Fruit fly (Drosophila melanogaster) whole organism, adult: Measurements from ENCODE around the gene Bicra.

Experiments
- CG11617 ChIP-seq: fragments of 200-800 bp; sonication (Bioruptor generic); optimal IDR thresholded peaks from 2 replicates; lab custom pipeline; 2017; ENCODE audit warnings: mild to moderate bottlenecking, missing biosample characterization, missing genetic modification reagents, missing genetic modification characterization
- CG12768 ChIP-seq: fragments of 200-800 bp; sonication (Bioruptor generic); optimal IDR thresholded peaks from 2 replicates; lab custom pipeline; 2017; ENCODE audit warnings: missing biosample characterization, missing genetic modification characterization, mild to moderate bottlenecking, moderate library complexity, missing genetic modification reagents
- CG14711 ChIP-seq: fragments of 200-800 bp; sonication (Bioruptor generic); optimal IDR thresholded peaks from 2 replicates; lab custom pipeline; 2018; ENCODE audit warnings: missing biosample characterization, mild to moderate bottlenecking, missing genetic modification characterization, moderate library complexity
- CG1620 ChIP-seq: fragments of 200-800 bp; sonication (Bioruptor generic); optimal IDR thresholded peaks from 2 replicates; lab custom pipeline; 2016; ENCODE audit warnings: missing biosample characterization, missing genetic modification characterization
- CG33017 ChIP-seq: fragments of 200-800 bp; sonication (Bioruptor generic); optimal IDR thresholded peaks from 2 replicates; lab custom pipeline; 2018; ENCODE audit warnings: missing biosample characterization, mild to moderate bottlenecking, missing genetic modification characterization, moderate library complexity
- CG5204 ChIP-seq: fragments of 200-800 bp; sonication (Bioruptor generic); optimal IDR thresholded peaks from 2 replicates; lab custom pipeline; 2016; ENCODE audit warnings: missing biosample characterization, missing genetic modification characterization
- CG7045 ChIP-seq: fragments of 200-800 bp; sonication (Bioruptor generic); optimal IDR thresholded peaks from 2 replicates; lab custom pipeline; 2017; ENCODE audit warnings: missing biosample characterization, mild to moderate bottlenecking, missing genetic modification characterization
- CG7101 ChIP-seq: fragments of 200-800 bp; sonication (Bioruptor generic); optimal IDR thresholded peaks from 2 replicates; lab custom pipeline; 2018; ENCODE audit warnings: missing biosample characterization, mild to moderate bottlenecking, missing genetic modification characterization, moderate library complexity
- Clk ChIP-seq: fragments of 200-800 bp; sonication (Bioruptor generic); optimal IDR thresholded peaks from 2 replicates; lab custom pipeline; 2017; ENCODE audit warnings: missing biosample characterization, missing genetic modification characterization
- Crg-1 ChIP-seq: fragments of 200-800 bp; sonication (Bioruptor generic); optimal IDR thresholded peaks from 2 replicates; lab custom pipeline; 2016; ENCODE audit warnings: missing biosample characterization, missing genetic modification characterization
- Hr96 ChIP-seq: fragments of 200-800 bp; sonication (Bioruptor generic); optimal IDR thresholded peaks from 2 replicates; lab custom pipeline; 2016; ENCODE audit warnings: missing biosample characterization, missing genetic modification characterization
- Mnt ChIP-seq: fragments of 200-800 bp; sonication (Bioruptor generic); optimal IDR thresholded peaks from 2 replicates; lab custom pipeline; 2016; ENCODE audit warnings: missing biosample characterization, mild to moderate bottlenecking, missing genetic modification characterization
- bab1 ChIP-seq: fragments of 200-800 bp; sonication (Bioruptor generic); optimal IDR thresholded peaks from 3 replicates; lab custom pipeline; 2019; ENCODE audit warnings: missing biosample characterization, mild to moderate bottlenecking, missing genetic modification characterization, moderate library complexity
- cic ChIP-seq: fragments of 200-800 bp; sonication (Bioruptor generic); optimal IDR thresholded peaks from 2 replicates; lab custom pipeline; 2017; ENCODE audit warnings: missing biosample characterization, mild to moderate bottlenecking, missing genetic modification characterization, moderate library complexity
- cnc ChIP-seq, 2 experiments: fragments of >200 bp; optimal IDR thresholded peaks; 2 replicates each; lab custom pipeline; 2017
- kay ChIP-seq: fragments of 200-800 bp; sonication (Bioruptor generic); peaks from one replicate; lab custom pipeline; 2016; ENCODE audit warnings: missing biosample characterization, missing genetic modification characterization, borderline replicate concordance
- ovo ChIP-seq: fragments of 200-800 bp; sonication (Bioruptor generic); optimal IDR thresholded peaks from 2 replicates; lab custom pipeline; 2016; ENCODE audit warnings: missing biosample characterization, missing genetic modification characterization
- pad ChIP-seq: fragments of 200-800 bp; sonication (Bioruptor generic); optimal IDR thresholded peaks from 3 replicates; lab custom pipeline; 2017; ENCODE audit warnings: missing biosample characterization, missing genetic modification characterization, mild to moderate bottlenecking, moderate library complexity, missing genetic modification reagents
- tj ChIP-seq: fragments of 200-800 bp; sonication (Bioruptor generic); optimal IDR thresholded peaks from 3 replicates; lab custom pipeline; 2017; ENCODE audit warnings: missing biosample characterization, mild to moderate bottlenecking, missing genetic modification characterization, moderate library complexity
- toe ChIP-seq: fragments of 200-800 bp; sonication (Bioruptor generic); optimal IDR thresholded peaks from 2 replicates; lab custom pipeline; 2016; ENCODE audit warnings: missing biosample characterization, missing genetic modification characterization

Gene Bicra

DNA sequence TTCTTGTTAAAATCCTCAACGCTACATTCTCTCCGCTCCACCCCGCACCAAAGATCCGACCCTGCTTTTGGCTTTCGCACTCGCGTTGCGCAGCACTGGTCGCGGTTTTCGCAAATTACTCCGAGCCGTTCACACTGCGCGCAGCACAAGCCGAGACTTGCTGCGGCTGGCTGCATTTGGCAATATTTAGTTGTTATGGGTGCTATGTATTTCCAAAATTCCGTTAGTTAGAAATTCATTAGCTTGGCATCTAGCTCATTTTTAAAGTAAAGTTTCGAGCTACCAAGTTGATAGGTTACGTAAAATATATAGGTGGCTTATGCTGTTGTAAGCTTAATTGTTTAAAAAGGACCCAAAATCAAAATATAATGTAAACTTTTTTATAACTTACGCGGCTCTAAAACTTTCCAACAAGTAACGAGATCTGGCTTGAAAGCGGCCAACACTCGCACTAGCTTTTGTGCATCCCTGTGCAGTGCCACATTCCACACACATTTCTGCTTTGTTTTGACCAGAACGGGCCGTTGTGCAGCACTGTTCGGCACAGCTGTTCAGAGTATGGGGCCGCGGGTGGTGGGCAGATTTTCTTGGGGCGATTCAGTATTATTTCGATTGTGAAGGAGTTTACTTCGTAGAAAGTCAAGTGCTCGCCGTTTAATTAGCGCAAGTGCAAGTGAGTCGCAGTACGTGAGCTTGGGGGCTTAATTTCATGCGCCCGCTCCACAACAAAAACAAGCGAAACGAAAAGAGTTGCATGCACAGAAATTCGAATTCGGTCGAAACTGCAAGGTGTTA is 60.2 kb downstream of the Bicra start, which contains the start of the genes yem and Ctl2:
Gene yem (minus strand): TSS at position 63 of the 795 bp plus-strand sequence.
Gene Ctl2 (plus strand): TSS at position 554 of the 795 bp plus-strand sequence.
- TF ChIP-seq Hr96 (GFP tag; lab: Kevin White, UChicago) = peak; percentile 87
- TF ChIP-seq kay (GFP tag; lab: Kevin White, UChicago) = no peak
- peak; percentile 45 for TF ChIP-seq CG33017 (tag; lab: Kevin White, UChicago)
- peak; percentile 84 for TF ChIP-seq Mnt
- peak; percentile 68 for TF ChIP-seq ovo
- TF ChIP-seq cnc (optimal IDR thresholded peaks at IDR 0.05; lab: Kevin White, UChicago) = no peak
- peak; percentile 76 for TF ChIP-seq CG11617 (GFP tag; lab: Kevin White, UChicago)
- peak; percentile 77 for TF ChIP-seq bab1 (GFP tag; lab: Kevin White, UChicago)
- peak; percentile 65 for TF ChIP-seq cic (GFP tag; lab: Kevin White, UChicago)
- peak; percentile 71 for TF ChIP-seq CG7045 (GFP tag; lab: Kevin White, UChicago)
- no peak for TF ChIP-seq CG5204 (GFP tag; lab: Kevin White, UChicago)
- peak; percentile 66 for TF ChIP-seq pad (GFP tag; lab: Kevin White, UChicago)
- TF ChIP-seq tj (GFP tag; lab: Kevin White, UChicago) = peak; percentile 95
- peak; percentile 30 for TF ChIP-seq CG14711 (tag; lab: Kevin White, UChicago)
- TF ChIP-seq CG1620 = peak; percentile 76
- TF ChIP-seq CG12768 (GFP tag; lab: Kevin White, UChicago) = peak; percentile 59
- TF ChIP-seq toe (GFP tag; lab: Kevin White, UChicago) = peak; percentile 92
- TF ChIP-seq CG7101 (tag; lab: Kevin White, UChicago) = peak; percentile 70
- peak; percentile 75 for TF ChIP-seq Crg-1 (GFP tag; lab: Kevin White, UChicago)
- peak; percentile 88 for TF ChIP-seq Clk (GFP tag; lab: Kevin White, UChicago)

DNA sequence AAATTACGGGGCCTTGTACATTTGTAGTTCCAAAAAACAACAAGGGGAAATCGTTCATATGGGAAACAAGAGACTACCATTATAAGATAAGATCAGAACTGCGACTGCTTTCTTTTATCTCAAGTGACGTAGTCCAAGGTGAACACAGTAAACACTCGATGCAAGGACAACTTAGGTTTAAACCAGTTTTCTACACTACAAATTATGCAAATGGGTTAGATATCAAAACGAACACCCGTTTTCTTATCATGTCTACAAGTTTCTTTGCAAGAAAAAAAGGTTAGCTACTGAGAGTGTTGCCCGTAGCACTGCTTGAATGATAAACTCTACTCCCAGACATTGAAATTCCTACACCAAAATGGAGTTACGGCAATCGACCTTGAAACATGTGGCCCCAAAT is 61.3 kb downstream of the Bicra start:
- TF ChIP-seq CG14711 (tag; lab: Kevin White, UChicago) (peak; percentile 72), Hr96 (GFP tag; lab: Kevin White, UChicago) (no peak), pad (GFP tag; lab: Kevin White, UChicago) (peak; percentile 88), CG33017 (tag; lab: Kevin White, UChicago) (peak; percentile 74), CG12768 (GFP tag; lab: Kevin White, UChicago) (no peak), Crg-1 (GFP tag; lab: Kevin White, UChicago) (peak; percentile 23), cic (GFP tag; lab: Kevin White, UChicago) (no peak), CG11617 (GFP tag; lab: Kevin White, UChicago) (peak; percentile 4), ovo (no peak), CG7045 (GFP tag; lab: Kevin White, UChicago) (peak; percentile 16), Mnt (peak; percentile 18), CG5204 (GFP tag; lab: Kevin White, UChicago) (no peak), bab1 (GFP tag; lab: Kevin White, UChicago) (peak; percentile 65), toe (GFP tag; lab: Kevin White, UChicago) (no peak), Clk (GFP tag; lab: Kevin White, UChicago) (no peak), CG7101 (tag; lab: Kevin White, UChicago) (peak; percentile 81), kay (GFP tag; lab: Kevin White, UChicago) (no peak), tj (GFP tag; lab: Kevin White, UChicago) (no peak), cnc (optimal IDR thresholded peaks at IDR 0.05; lab: Kevin White, UChicago) (no peak), CG1620 (no peak)

DNA sequence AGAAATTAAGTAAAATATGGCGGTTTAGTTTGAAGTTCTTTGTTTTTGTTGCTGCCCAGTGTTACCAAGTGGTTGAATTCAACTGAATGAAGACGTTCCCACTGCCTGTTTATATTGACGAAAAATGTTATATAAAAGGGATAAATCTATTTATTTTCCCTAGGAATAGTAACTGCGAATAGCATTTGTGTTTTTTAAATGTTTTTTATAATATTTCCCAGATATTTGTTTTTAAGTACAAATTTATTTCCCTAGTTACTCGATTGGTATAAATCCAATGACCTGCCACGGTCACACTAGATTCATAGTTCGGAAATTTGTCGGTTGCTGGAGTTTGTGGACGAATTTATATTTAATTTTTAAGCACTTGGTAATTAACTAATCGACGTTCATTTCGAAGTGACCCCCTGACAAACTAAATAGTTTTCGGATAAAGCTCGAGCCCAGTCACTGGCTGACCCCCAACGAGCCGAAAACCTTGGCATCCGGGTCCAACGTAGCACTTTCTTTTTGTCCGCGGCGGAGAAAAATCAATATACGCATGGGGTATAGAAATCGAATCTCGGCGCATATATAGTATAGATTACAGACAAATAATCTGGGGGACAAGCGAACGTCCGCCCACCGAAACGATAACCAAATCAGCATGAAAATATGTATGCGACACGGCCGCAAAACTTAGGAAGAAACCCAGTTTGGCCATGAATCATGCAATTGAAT is 68.2 kb downstream of the Bicra start, which contains the start of the genes dgt6 and Vha100-1:
Gene dgt6 (minus strand): TSS at position 71 of the 720 bp plus-strand sequence.
Gene Vha100-1 (plus strand): TSS at position 292 of the 720 bp plus-strand sequence.
- TF ChIP-seq pad (GFP tag; lab: Kevin White, UChicago) (peak; percentile 24), CG33017 (tag; lab: Kevin White, UChicago) (peak; percentile 5), ovo (no peak), bab1 (GFP tag; lab: Kevin White, UChicago) (peak; percentile 37), CG11617 (GFP tag; lab: Kevin White, UChicago) (no peak), Mnt (peak; percentile 10), toe (GFP tag; lab: Kevin White, UChicago) (no peak), tj (GFP tag; lab: Kevin White, UChicago) (no peak), kay (GFP tag; lab: Kevin White, UChicago) (no peak), CG5204 (GFP tag; lab: Kevin White, UChicago) (no peak), CG7101 (tag; lab: Kevin White, UChicago) (peak; percentile 30), Clk (GFP tag; lab: Kevin White, UChicago) (no peak), CG14711 (tag; lab: Kevin White, UChicago) (peak; percentile 89), cnc (optimal IDR thresholded peaks at IDR 0.05; lab: Kevin White, UChicago) (no peak), CG7045 (GFP tag; lab: Kevin White, UChicago) (no peak), Hr96 (GFP tag; lab: Kevin White, UChicago) (no peak), Crg-1 (GFP tag; lab: Kevin White, UChicago) (no peak), CG12768 (GFP tag; lab: Kevin White, UChicago) (peak; percentile 30), cic (GFP tag; lab: Kevin White, UChicago) (no peak), CG1620 (no peak)

DNA sequence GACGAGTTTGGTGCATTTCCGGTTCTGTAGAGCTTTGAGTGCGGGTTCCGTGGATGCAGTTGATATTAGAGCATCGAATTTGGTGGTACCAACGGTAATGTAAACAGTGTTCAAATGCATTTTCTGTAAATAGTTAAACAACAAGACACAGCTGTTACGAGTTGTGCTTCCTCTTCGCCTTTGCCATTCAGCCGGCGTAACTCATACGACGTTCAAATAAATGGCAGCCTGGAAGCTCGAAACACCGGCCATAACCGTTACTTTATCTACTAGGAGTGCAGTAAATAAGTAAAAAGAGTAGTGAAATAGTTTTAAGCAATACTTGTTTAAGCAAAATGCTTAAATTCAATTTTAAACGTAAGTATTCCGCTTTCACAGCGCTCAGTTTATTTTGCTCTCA is 75.6 kb downstream of the Bicra start, which contains the start of the genes Alg13 and superdeath:
Gene Alg13 (minus strand): TSS at position 167 of the 400 bp plus-strand sequence.
Gene superdeath (plus strand): TSS at position 256 of the 400 bp plus-strand sequence.
- peak; percentile 40 for TF ChIP-seq Crg-1 (GFP tag; lab: Kevin White, UChicago)
- peak; percentile 2 for TF ChIP-seq ovo
- TF ChIP-seq CG1620 = no peak
- no peak for TF ChIP-seq pad (GFP tag; lab: Kevin White, UChicago)
- peak; percentile 17 for TF ChIP-seq cic (GFP tag; lab: Kevin White, UChicago)
